Worm (Caenorhabditis elegans): ENCODE measurements around the gene insc-1.
A peak's percentile ranks its signal among the peaks of the same experiment; 100 is the strongest.

The insc-1 gene

DNA sequence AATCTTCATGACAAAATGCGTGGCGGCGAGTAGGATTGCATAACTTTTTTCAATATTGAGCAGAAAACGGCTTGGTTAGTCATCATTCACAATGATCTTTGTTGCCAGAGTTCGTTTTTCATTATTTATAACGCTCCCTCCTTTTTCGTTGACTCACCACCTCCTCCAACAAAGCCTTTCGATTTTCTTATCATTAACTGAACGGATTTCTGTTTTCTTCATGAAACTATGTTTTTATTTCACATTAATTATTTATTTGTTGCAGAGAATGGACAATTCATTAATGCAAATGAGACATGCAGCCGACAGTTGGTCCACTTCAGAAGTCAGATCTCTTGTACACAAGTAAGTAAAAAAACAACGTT lies 36.0 kb downstream of the insc-1 start, which contains the start of gene bath-44:
Gene bath-44, plus strand, starts transcription at position 266 of the 365 bp plus-strand sequence.
- no peak for TF ChIP-seq ceh-22 (tag; optimal IDR thresholded peaks at IDR 0.05)
- TF ChIP-seq ceh-30 (tag; optimal IDR thresholded peaks at IDR 0.05): no peak
- no peak for TF ChIP-seq zip-5 (tag; optimal IDR thresholded peaks at IDR 0.05)
- no peak for TF ChIP-seq gmeb-2 (tag; optimal IDR thresholded peaks at IDR 0.05)
- TF ChIP-seq ceh-18 (tag; optimal IDR thresholded peaks at IDR 0.05): no peak

DNA sequence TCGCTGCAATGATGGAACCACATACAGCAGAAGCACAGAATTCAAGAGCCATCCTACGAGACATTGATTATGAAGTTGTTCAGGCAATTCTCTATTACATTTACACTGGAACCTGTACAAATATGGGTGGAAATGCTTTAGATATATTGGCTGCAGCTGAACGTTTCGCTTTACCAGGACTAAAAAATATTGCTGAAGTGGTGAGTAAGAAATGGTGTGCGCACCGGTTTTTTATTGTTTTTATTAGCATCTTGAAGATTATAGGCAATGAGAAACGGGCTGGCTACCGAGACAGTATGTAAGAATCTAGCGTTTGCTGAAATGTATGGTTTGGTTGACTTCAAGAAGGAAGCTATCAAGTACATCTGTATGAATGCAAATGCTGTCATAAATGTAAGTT lies 37.4 kb downstream of the insc-1 start:
- TF ChIP-seq che-1 (tag; optimal IDR thresholded peaks at IDR 0.05): no peak
- no peak for TF ChIP-seq dve-1 (tag; optimal IDR thresholded peaks at IDR 0.05)
- TF ChIP-seq pat-9 (tag; optimal IDR thresholded peaks at IDR 0.05): no peak
- no peak for TF ChIP-seq sdc-2 (tag; optimal IDR thresholded peaks at IDR 0.05)
- no peak for TF ChIP-seq ztf-16 (tag; optimal IDR thresholded peaks at IDR 0.05)

DNA sequence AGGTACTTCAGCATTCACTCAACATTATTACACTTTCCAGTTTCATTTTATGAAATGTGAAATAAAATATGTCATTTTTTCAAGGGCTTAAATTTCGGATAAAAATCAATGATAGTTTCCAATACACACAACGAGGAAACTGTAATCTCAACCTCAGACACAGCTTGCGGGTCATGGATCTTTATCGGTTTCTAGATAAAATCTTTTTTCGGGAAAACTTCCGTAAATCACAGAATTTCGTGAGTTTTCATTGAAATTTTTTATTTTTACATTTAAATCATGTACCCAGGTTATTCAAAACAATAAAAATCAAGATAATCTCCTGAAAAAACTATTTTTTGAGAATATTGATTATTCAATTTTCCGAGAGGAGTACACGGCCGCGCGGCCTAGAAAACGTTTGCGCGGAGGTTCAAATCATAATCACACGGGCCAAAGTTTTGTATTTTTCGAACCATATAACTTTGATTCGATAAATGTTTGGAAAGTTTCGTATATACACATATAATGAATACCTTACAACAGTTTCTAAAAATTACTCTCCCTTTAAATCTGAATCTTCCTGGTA lies 38.7 kb downstream of the insc-1 start:
- TF ChIP-seq rnt-1 (tag; optimal IDR thresholded peaks at IDR 0.05): no peak
- peak; percentile 4 for TF ChIP-seq ceh-31 (tag; optimal IDR thresholded peaks at IDR 0.05)
- peak; percentile 45 for TF ChIP-seq ets-4 (tag; optimal IDR thresholded peaks at IDR 0.05)

DNA sequence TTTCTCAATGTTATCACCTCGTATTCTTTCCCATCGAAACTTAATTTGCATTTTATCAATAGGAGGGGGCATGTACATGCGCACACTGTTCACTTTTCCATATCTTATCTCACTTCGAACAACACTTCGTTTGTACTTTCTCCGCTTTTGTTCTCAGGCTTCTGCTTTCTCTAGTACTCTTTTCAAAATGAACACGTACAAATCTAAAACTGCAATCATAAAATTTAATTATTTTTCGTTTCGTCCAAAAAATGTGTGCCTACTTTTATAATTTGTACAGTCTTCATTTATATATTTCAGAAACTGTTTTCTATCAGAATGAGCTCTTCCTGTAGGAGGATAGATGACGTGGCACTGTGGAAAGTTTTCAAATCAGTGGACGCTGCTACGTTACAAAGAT lies 40.0 kb downstream of the insc-1 start, which contains the start of gene C07D10.1:
Gene C07D10.1, plus strand, starts transcription at position 301 of the 400 bp plus-strand sequence.
- TF ChIP-seq unc-42 (tag; optimal IDR thresholded peaks at IDR 0.05) (no peak), elt-2 (tag; optimal IDR thresholded peaks at IDR 0.05) (peak; percentile 11), ceh-18 (tag; optimal IDR thresholded peaks at IDR 0.05) (no peak)

DNA sequence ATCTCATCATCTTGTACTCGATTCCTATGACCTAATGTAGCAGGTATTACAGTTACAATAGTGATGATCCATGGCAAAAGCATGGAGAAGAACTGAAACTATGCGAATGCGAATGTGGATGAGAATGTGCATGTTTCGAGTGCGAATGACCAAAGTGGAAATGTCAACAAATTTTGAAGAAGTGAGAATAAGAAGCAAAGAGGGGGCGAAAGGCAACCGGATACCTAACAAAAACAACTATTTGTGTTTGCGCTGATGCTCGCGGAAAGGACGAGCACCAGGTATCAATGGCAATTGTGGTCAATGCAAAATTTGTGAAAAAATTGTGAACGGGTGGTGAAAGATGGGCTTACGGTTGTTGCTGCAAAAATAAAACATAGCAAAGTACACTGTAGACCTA lies 43.9 kb downstream of the insc-1 start, which contains the start of gene nas-7:
Gene nas-7, minus strand, starts transcription at position 101 of the 400 bp plus-strand sequence.
- TF ChIP-seq ama-1 (optimal IDR thresholded peaks at IDR 0.05) (no peak), hlh-8 (tag; optimal IDR thresholded peaks at IDR 0.05) (no peak), C38D4.7 (GFP tag; optimal IDR thresholded peaks at IDR 0.05) (no peak), pros-1 (tag; optimal IDR thresholded peaks at IDR 0.05) (no peak), ceh-19 (GFP tag; optimal IDR thresholded peaks at IDR 0.05) (no peak), ets-4 (tag; optimal IDR thresholded peaks at IDR 0.05) (no peak)

DNA sequence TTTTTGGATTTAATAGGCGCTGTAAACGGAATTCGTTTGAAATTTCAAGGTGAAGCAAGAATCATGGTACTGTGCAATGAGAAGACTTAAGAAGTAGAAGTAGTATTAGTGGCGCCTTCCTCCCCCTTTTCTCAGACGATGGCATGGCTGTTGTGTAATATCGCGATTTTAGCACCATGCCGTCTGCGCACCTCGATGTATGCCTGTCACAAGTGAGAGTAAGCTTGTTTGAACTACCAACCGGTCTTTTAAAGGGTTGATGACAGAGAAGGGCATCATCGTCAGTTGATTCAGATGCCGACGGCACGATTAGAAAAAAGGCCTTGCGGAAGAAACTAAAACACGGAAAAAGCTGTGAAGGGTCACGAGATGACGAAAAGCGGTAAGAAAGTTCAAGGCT lies 45.3 kb downstream of the insc-1 start:
- TF ChIP-seq hlh-30 (tag; optimal IDR thresholded peaks at IDR 0.05; ENCODE audit: insufficient read depth) (peak; percentile 36), ceh-19 (GFP tag; optimal IDR thresholded peaks at IDR 0.05) (no peak), unc-86 (tag; optimal IDR thresholded peaks at IDR 0.05) (no peak), tbx-7 (tag; optimal IDR thresholded peaks at IDR 0.05) (no peak), fkh-6 (tag; optimal IDR thresholded peaks at IDR 0.05) (no peak), elt-4 (tag; optimal IDR thresholded peaks at IDR 0.05) (no peak), syd-9 (tag; optimal IDR thresholded peaks at IDR 0.05) (no peak), sox-2 (GFP tag; IDR thresholded peaks at IDR 0.05) (no peak)

DNA sequence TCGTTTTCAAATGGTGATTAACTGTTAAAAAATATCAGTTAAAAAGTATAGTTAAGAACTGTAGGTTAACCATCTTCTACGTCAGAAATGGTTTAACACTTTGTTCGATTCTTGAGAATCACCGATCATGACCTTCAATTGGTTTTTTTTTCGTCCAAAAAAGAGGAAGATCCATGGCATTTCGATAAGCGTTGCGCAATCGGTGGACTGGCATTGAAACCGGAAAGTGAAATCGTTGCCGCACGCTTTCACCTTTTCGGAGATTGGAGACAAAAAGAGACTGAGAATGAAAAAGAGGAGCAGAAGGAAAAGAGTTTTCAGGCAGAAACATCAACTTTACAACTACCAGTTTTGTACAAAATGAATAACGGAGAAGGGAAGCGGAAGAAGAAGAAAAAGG lies 46.6 kb downstream of the insc-1 start:
- TF ChIP-seq pha-4 (tag; optimal IDR thresholded peaks at IDR 0.05): no peak

DNA sequence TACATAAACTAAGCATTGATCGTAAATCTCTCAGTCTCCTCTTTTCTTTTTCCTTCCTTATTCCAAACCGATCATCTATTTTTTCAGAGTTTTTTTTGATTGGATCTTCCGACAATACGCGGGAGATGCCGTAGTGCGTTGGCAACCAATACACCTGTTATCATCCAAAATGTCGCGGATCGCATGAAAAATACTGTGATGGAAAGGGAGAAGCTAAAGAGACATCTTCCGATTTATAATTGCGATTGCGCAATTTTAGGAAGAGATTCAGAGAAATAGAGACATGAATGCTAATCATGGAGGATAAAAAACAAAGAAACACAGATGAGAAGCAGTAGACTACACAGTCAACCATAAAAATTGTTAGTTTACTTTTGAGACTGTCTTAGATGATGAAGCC lies 47.7 kb downstream of the insc-1 start:
- TF ChIP-seq sox-4 (tag; optimal IDR thresholded peaks at IDR 0.05) (no peak), ztf-16 (tag; optimal IDR thresholded peaks at IDR 0.05) (no peak), lim-6 (tag; optimal IDR thresholded peaks at IDR 0.05) (no peak), unc-55 (GFP tag; optimal IDR thresholded peaks at IDR 0.05) (no peak), gmeb-2 (tag; optimal IDR thresholded peaks at IDR 0.05) (no peak), fax-1 (tag; optimal IDR thresholded peaks at IDR 0.05) (no peak), ceh-24 (tag; optimal IDR thresholded peaks at IDR 0.05) (no peak), ceh-14 (tag; optimal IDR thresholded peaks at IDR 0.05) (no peak), pha-2 (tag; optimal IDR thresholded peaks at IDR 0.05) (no peak), tbx-7 (tag; optimal IDR thresholded peaks at IDR 0.05) (no peak), ceh-19 (GFP tag; optimal IDR thresholded peaks at IDR 0.05) (no peak), ceh-30 (tag; optimal IDR thresholded peaks at IDR 0.05) (no peak), ref-2 (tag; optimal IDR thresholded peaks at IDR 0.05) (no peak), hlh-6 (tag; optimal IDR thresholded peaks at IDR 0.05) (no peak), ceh-2 (tag; optimal IDR thresholded peaks at IDR 0.05) (no peak), ceh-18 (tag; optimal IDR thresholded peaks at IDR 0.05) (no peak), pqm-1 (tag; optimal IDR thresholded peaks at IDR 0.05) (no peak), Y22D7AL.16 (tag; optimal IDR thresholded peaks at IDR 0.05) (no peak), ets-4 (tag; optimal IDR thresholded peaks at IDR 0.05) (no peak), dve-1 (tag; optimal IDR thresholded peaks at IDR 0.05) (no peak)
